Fruit fly (Drosophila melanogaster): ENCODE measurements around the gene CG10472.

dm6 chr3L:6104551-6104950, 41.8 kb upstream of the CG10472 start:
- TF ChIP-seq Blimp-1 (GFP tag; optimal IDR thresholded peaks at IDR 0.05) (no peak), CG6854 (GFP tag; optimal IDR thresholded peaks at IDR 0.05) (no peak), CG11902 (GFP tag; optimal IDR thresholded peaks at IDR 0.05) (no peak), Met (GFP tag; optimal IDR thresholded peaks at IDR 0.05) (no peak), lz (GFP tag; optimal IDR thresholded peaks at IDR 0.05) (no peak), Sox102F (GFP tag; optimal IDR thresholded peaks at IDR 0.05) (no peak), CG16779 (tag; optimal IDR thresholded peaks at IDR 0.05) (no peak), achi (GFP tag; optimal IDR thresholded peaks at IDR 0.05) (no peak), CG7368 (GFP tag; optimal IDR thresholded peaks at IDR 0.05) (no peak), Sox14 (GFP tag; optimal IDR thresholded peaks at IDR 0.05) (no peak)
